Fruit fly (Drosophila melanogaster) whole organism, adult: Measurements from ENCODE around the gene Fit2.
A peak's percentile ranks its signal among the peaks of the same experiment; 100 is the strongest.

ENCODE experiments used
- CG11617 ChIP-seq: fragments of 200-800 bp; sonication (Bioruptor generic); optimal IDR thresholded peaks from 2 replicates; lab custom pipeline; 2017; ENCODE audit warnings: mild to moderate bottlenecking, missing biosample characterization, missing genetic modification reagents, missing genetic modification characterization
- CG12768 ChIP-seq: fragments of 200-800 bp; sonication (Bioruptor generic); optimal IDR thresholded peaks from 2 replicates; lab custom pipeline; 2017; ENCODE audit warnings: missing biosample characterization, missing genetic modification characterization, mild to moderate bottlenecking, moderate library complexity, missing genetic modification reagents
- CG14711 ChIP-seq: fragments of 200-800 bp; sonication (Bioruptor generic); optimal IDR thresholded peaks from 2 replicates; lab custom pipeline; 2018; ENCODE audit warnings: missing biosample characterization, mild to moderate bottlenecking, missing genetic modification characterization, moderate library complexity
- CG1620 ChIP-seq: fragments of 200-800 bp; sonication (Bioruptor generic); optimal IDR thresholded peaks from 2 replicates; lab custom pipeline; 2016; ENCODE audit warnings: missing biosample characterization, missing genetic modification characterization
- CG33017 ChIP-seq: fragments of 200-800 bp; sonication (Bioruptor generic); optimal IDR thresholded peaks from 2 replicates; lab custom pipeline; 2018; ENCODE audit warnings: missing biosample characterization, mild to moderate bottlenecking, missing genetic modification characterization, moderate library complexity
- CG5204 ChIP-seq: fragments of 200-800 bp; sonication (Bioruptor generic); optimal IDR thresholded peaks from 2 replicates; lab custom pipeline; 2016; ENCODE audit warnings: missing biosample characterization, missing genetic modification characterization
- CG7045 ChIP-seq: fragments of 200-800 bp; sonication (Bioruptor generic); optimal IDR thresholded peaks from 2 replicates; lab custom pipeline; 2017; ENCODE audit warnings: missing biosample characterization, mild to moderate bottlenecking, missing genetic modification characterization
- CG7101 ChIP-seq: fragments of 200-800 bp; sonication (Bioruptor generic); optimal IDR thresholded peaks from 2 replicates; lab custom pipeline; 2018; ENCODE audit warnings: missing biosample characterization, mild to moderate bottlenecking, missing genetic modification characterization, moderate library complexity
- Clk ChIP-seq: fragments of 200-800 bp; sonication (Bioruptor generic); optimal IDR thresholded peaks from 2 replicates; lab custom pipeline; 2017; ENCODE audit warnings: missing biosample characterization, missing genetic modification characterization
- Crg-1 ChIP-seq: fragments of 200-800 bp; sonication (Bioruptor generic); optimal IDR thresholded peaks from 2 replicates; lab custom pipeline; 2016; ENCODE audit warnings: missing biosample characterization, missing genetic modification characterization
- Hr96 ChIP-seq: fragments of 200-800 bp; sonication (Bioruptor generic); optimal IDR thresholded peaks from 2 replicates; lab custom pipeline; 2016; ENCODE audit warnings: missing biosample characterization, missing genetic modification characterization
- Mnt ChIP-seq: fragments of 200-800 bp; sonication (Bioruptor generic); optimal IDR thresholded peaks from 2 replicates; lab custom pipeline; 2016; ENCODE audit warnings: missing biosample characterization, mild to moderate bottlenecking, missing genetic modification characterization
- bab1 ChIP-seq: fragments of 200-800 bp; sonication (Bioruptor generic); optimal IDR thresholded peaks from 3 replicates; lab custom pipeline; 2019; ENCODE audit warnings: missing biosample characterization, mild to moderate bottlenecking, missing genetic modification characterization, moderate library complexity
- cic ChIP-seq: fragments of 200-800 bp; sonication (Bioruptor generic); optimal IDR thresholded peaks from 2 replicates; lab custom pipeline; 2017; ENCODE audit warnings: missing biosample characterization, mild to moderate bottlenecking, missing genetic modification characterization, moderate library complexity
- cnc ChIP-seq, 2 experiments: fragments of >200 bp; optimal IDR thresholded peaks; 2 replicates each; lab custom pipeline; 2017
- kay ChIP-seq: fragments of 200-800 bp; sonication (Bioruptor generic); peaks from one replicate; lab custom pipeline; 2016; ENCODE audit warnings: missing biosample characterization, missing genetic modification characterization, borderline replicate concordance
- ovo ChIP-seq: fragments of 200-800 bp; sonication (Bioruptor generic); optimal IDR thresholded peaks from 2 replicates; lab custom pipeline; 2016; ENCODE audit warnings: missing biosample characterization, missing genetic modification characterization
- pad ChIP-seq: fragments of 200-800 bp; sonication (Bioruptor generic); optimal IDR thresholded peaks from 3 replicates; lab custom pipeline; 2017; ENCODE audit warnings: missing biosample characterization, missing genetic modification characterization, mild to moderate bottlenecking, moderate library complexity, missing genetic modification reagents
- tj ChIP-seq: fragments of 200-800 bp; sonication (Bioruptor generic); optimal IDR thresholded peaks from 3 replicates; lab custom pipeline; 2017; ENCODE audit warnings: missing biosample characterization, mild to moderate bottlenecking, missing genetic modification characterization, moderate library complexity
- toe ChIP-seq: fragments of 200-800 bp; sonication (Bioruptor generic); optimal IDR thresholded peaks from 2 replicates; lab custom pipeline; 2016; ENCODE audit warnings: missing biosample characterization, missing genetic modification characterization

Gene Fit2

DNA sequence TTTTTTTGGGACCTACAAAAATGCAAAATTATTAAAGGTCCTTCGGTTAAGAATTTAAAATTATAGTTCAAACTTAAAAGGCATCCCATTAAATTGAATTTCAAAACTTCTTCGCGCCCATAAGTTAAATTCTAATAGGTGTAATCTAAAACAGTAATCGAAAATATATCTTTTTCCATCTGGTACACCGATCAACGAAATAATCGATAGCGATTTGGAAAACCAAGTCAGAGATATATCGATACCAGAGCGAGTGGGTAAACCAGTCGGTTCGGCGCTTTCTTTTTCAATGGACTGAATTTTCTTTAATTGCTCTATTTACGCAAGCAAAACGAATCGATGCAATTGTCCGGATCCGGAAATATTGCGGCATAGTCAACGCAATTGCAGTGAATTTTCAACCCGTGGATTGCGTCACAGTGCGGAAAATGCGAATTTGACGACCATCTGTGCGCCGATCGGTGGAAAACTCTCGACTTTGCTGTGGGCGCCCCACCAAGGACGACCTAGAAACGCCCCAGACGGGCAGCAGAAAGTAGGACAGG is at the start of gene Fit2:
Gene Fit2 (plus strand): TSS at position 234 of the 545 bp plus-strand sequence.
- TF ChIP-seq kay (GFP tag; lab: Kevin White, UChicago) (no peak), CG12768 (GFP tag; lab: Kevin White, UChicago) (no peak), bab1 (GFP tag; lab: Kevin White, UChicago) (no peak)

DNA sequence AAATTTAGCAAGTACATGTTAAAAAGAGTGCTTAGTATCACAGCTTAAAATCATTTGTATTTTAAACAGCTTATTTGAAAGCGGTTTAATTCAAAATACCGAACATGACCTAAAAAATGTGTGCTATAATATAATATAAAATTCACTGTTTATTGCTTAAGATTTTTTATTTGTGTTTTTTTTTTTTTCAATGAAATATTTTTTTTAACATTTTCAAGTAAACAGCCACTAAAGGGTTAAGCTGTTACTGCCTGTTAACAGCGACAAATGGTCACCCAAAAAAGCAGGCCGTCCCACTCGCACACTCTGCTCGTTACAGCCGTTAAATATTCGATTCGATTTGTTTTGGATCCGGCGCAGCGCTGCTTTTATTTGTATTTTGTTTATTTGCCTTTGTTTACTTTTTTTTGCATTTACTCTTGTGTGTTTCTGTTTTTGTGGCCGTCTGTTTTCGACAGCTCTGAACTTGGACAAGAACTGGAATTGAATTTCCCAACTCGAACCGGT is 49.4 kb upstream of the Fit2 start:
- no peak for TF ChIP-seq pad (GFP tag; lab: Kevin White, UChicago)
- TF ChIP-seq kay (GFP tag; lab: Kevin White, UChicago), result peak; percentile 42

DNA sequence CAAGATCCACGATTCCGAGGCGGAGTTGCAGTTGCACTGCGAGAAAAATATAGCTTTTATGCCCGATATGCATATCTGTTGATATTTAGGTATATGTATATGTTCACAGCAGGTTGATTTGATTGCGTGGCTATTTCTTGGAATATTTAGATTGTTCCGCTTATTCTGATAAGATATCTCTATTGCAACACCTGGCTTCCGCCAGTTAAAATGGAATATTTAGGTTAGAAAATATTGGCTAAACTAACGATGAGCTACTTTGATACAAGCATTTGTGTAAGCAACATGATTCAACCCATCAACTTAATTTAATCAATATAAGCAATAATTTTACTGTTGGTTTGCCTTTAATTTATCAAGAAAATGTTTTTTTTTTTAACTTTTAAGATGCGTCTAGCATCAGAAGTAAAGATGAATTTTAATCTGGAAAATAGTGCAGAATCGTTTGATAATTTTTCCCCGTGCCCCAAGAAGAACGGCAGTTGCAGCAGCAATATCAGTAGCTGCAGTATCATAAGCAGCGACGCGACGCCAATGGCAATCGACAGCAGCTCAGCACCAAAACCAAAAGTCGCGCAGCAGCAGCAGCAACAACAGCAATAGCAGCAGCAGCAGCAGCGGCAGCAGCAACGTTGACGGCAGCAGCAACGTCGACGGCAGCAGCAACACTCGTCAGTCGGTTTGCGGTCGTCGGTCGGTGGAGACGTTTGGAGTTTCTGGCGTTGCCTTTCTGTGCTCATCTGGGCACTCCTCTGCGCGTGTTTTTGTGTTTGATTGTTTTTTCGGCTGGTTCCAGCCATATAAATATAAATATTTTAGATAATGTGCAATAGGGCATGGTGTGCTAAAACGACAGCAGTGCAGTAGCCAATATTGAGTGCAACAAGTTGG is 48.2 kb upstream of the Fit2 start:
- TF ChIP-seq CG11617 (GFP tag; lab: Kevin White, UChicago) (no peak), cic (no peak), kay (GFP tag; lab: Kevin White, UChicago) (peak; percentile 24), toe (GFP tag; lab: Kevin White, UChicago) (no peak), cnc (optimal IDR thresholded peaks at IDR 0.05; lab: Kevin White, UChicago) (no peak), bab1 (GFP tag; lab: Kevin White, UChicago) (no peak), CG7045 (GFP tag; lab: Kevin White, UChicago) (no peak), CG1620 (GFP tag; lab: Kevin White, UChicago) (no peak)

- TF ChIP-seq CG12768 (GFP tag; lab: Kevin White, UChicago) (no peak), kay (GFP tag; lab: Kevin White, UChicago) (peak; percentile 96)
These were observed 46.8 kb upstream of the Fit2 start for dm6 chr3L:16977311-16977710.

DNA sequence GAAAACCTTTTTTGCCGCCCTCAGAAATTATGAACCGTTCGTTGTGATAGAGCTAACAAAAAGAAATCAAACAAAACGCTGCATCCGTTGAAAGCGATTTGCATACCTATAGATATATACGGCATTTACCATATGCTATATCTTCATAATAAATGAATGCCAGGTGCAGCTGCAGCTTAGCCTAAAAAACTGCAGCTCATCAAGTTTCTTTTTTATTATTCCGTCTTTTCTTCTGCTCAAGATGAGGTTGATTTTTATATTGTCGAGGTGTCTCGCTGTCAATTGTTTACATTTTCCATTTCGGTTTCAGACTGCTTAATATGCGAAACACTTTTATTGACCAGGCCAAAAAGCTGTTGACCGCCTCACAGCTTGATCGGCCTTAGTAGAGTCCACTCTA is 45.7 kb upstream of the Fit2 start:
- TF ChIP-seq kay (GFP tag; lab: Kevin White, UChicago), result no peak
- peak; percentile 27 for TF ChIP-seq tj (GFP tag; lab: Kevin White, UChicago)

DNA sequence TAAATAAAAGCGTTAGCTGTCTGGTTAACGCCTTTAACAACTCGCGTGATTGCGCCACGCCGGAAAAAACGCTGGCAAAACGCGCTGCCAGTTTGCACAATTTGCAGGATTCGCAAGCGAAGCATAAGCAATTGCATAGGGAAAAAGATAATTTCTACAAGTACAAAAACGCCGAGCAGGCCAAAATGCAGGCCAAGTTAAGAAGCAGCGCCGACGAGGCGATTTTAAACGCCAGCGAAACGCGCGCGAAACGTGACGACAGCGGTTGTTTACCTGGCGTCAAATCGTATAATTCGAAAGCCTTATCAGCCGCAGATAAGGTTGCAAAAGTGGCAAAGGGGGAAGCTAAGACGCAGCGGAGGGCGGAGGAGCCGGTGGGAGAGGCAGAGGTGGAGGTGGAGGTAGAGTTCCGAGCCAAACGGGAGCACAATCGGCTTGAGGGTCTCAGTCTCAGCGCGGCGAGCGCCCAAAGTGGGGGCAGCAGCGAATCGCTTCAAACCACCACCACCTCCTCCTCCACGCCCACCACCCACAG is 42.9 kb upstream of the Fit2 start:
- peak; percentile 22 for TF ChIP-seq pad (GFP tag; lab: Kevin White, UChicago)
- peak; percentile 57 for TF ChIP-seq Mnt (GFP tag; lab: Kevin White, UChicago)
- peak; percentile 31 for TF ChIP-seq tj (GFP tag; lab: Kevin White, UChicago)
- peak; percentile 16 for TF ChIP-seq Clk (GFP tag; lab: Kevin White, UChicago)
- TF ChIP-seq CG5204, result no peak
- peak; percentile 46 for TF ChIP-seq CG7045 (GFP tag; lab: Kevin White, UChicago)
- peak; percentile 27 for TF ChIP-seq CG7101 (tag; lab: Kevin White, UChicago)
- TF ChIP-seq bab1 (GFP tag; lab: Kevin White, UChicago), result no peak
- no peak for TF ChIP-seq kay (GFP tag; lab: Kevin White, UChicago)
- TF ChIP-seq CG14711 (tag; lab: Kevin White, UChicago), result no peak
- TF ChIP-seq CG1620 (GFP tag; lab: Kevin White, UChicago), result no peak
- peak; percentile 91 for TF ChIP-seq cic
- no peak for TF ChIP-seq Crg-1
- peak; percentile 24 for TF ChIP-seq CG11617 (GFP tag; lab: Kevin White, UChicago)
- TF ChIP-seq Hr96 (GFP tag; lab: Kevin White, UChicago), result no peak
- no peak for TF ChIP-seq cnc (optimal IDR thresholded peaks at IDR 0.05; lab: Kevin White, UChicago)
- peak; percentile 51 for TF ChIP-seq CG33017 (tag; lab: Kevin White, UChicago)
- no peak for TF ChIP-seq toe (GFP tag; lab: Kevin White, UChicago)
- TF ChIP-seq ovo (GFP tag; lab: Kevin White, UChicago), result no peak
- TF ChIP-seq CG12768 (GFP tag; lab: Kevin White, UChicago), result peak; percentile 76

DNA sequence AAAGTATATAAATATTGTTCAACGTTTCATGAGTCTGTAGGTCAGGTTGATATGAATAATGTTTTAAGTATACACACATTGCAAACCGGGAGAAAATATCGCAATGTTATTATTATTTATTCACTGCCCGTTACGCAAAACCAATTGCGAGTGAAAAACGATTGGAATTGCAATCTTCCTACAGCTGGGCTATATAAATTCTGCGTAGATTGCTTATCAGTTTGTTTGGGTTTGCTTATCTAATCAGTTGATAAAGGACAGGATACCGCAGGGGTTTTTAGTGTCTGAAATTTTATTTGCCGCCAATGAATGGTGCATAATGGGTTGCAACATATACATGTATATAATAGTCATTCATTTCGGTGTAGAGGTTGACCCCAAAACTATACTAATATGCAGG is 40.1 kb upstream of the Fit2 start:
- TF ChIP-seq CG7101 (tag; lab: Kevin White, UChicago) (no peak), kay (GFP tag; lab: Kevin White, UChicago) (peak; percentile 78), cic (peak; percentile 31)
